Worm (Caenorhabditis elegans) whole organism, late embryonic: ENCODE results near the gene dos-2.

Experiments used
- C08G9.2 ChIP-seq: sonication (generic microtip); optimal IDR thresholded peaks from 2 replicates; lab custom pipeline; 2016; ENCODE audit warnings: mild to moderate bottlenecking, missing genetic modification characterization, moderate library complexity, missing compliant biosample characterization
- C38D4.7 ChIP-seq: fragments of 200-800 bp; sonication (Bioruptor generic); optimal IDR thresholded peaks from 2 replicates; lab custom pipeline; 2018; ENCODE audit warnings: mild to moderate bottlenecking, missing genetic modification characterization, moderate library complexity, missing compliant biosample characterization
- F13H6.1 ChIP-seq: sonication (generic microtip); optimal IDR thresholded peaks from 2 replicates; lab custom pipeline; 2016; ENCODE audit warnings: missing genetic modification characterization, missing compliant biosample characterization
- K02D7.2 ChIP-seq: sonication (generic microtip); optimal IDR thresholded peaks from 2 replicates; lab custom pipeline; 2017; ENCODE audit warnings: mild to moderate bottlenecking, missing genetic modification characterization, missing compliant biosample characterization
- Y22D7AL.16 ChIP-seq: sonication (generic microtip); optimal IDR thresholded peaks from 2 replicates; lab custom pipeline; 2016; ENCODE audit warnings: missing genetic modification characterization, missing compliant biosample characterization
- ahr-1 ChIP-seq: sonication (generic microtip); optimal IDR thresholded peaks from 2 replicates; lab custom pipeline; 2016; ENCODE audit warnings: missing genetic modification characterization, missing compliant biosample characterization
- ceh-2 ChIP-seq: sonication (generic microtip); optimal IDR thresholded peaks from 2 replicates; lab custom pipeline; 2016; ENCODE audit warnings: missing genotype, missing genetic modification characterization, missing compliant biosample characterization
- ceh-22 ChIP-seq: sonication (generic microtip); optimal IDR thresholded peaks from 2 replicates; lab custom pipeline; 2017; ENCODE audit warnings: missing biosample characterization, missing genetic modification characterization
- ceh-34 ChIP-seq: sonication (generic microtip); optimal IDR thresholded peaks from 2 replicates; lab custom pipeline; 2016; ENCODE audit warnings: mild to moderate bottlenecking, missing genetic modification characterization, missing compliant biosample characterization
- ceh-45 ChIP-seq: fragments of 200-800 bp; sonication (Bioruptor generic); IDR thresholded peaks from 2 replicates; pipeline ENCODE4 v1.3.6; 2022; ENCODE audit warnings: missing genetic modification reagents, missing genetic modification characterization, missing compliant biosample characterization
- ceh-48 ChIP-seq: sonication (generic microtip); optimal IDR thresholded peaks from 2 replicates; lab custom pipeline; 2016; ENCODE audit warnings: missing genetic modification characterization, inconsistent platforms, missing compliant biosample characterization
- che-1 ChIP-seq: sonication (generic microtip); optimal IDR thresholded peaks from 2 replicates; lab custom pipeline; 2016; ENCODE audit warnings: mild to moderate bottlenecking, missing genetic modification characterization, missing compliant biosample characterization
- dmd-4 ChIP-seq: sonication (generic microtip); optimal IDR thresholded peaks from 2 replicates; lab custom pipeline; 2016; ENCODE audit warnings: borderline replicate concordance, missing genetic modification characterization, missing compliant biosample characterization
- dve-1 ChIP-seq: sonication (generic microtip); optimal IDR thresholded peaks from 2 replicates; lab custom pipeline; 2017; ENCODE audit warnings: antibody characterized with exemption, mild to moderate bottlenecking, missing genetic modification characterization, missing compliant biosample characterization
- elt-2 ChIP-seq: sonication (generic microtip); optimal IDR thresholded peaks from 2 replicates; lab custom pipeline; 2016; ENCODE audit warnings: missing genetic modification reagents, missing genetic modification characterization, missing compliant biosample characterization
- ets-4 ChIP-seq: sonication (generic microtip); optimal IDR thresholded peaks from 2 replicates; lab custom pipeline; 2016; ENCODE audit warnings: missing genetic modification characterization, missing compliant biosample characterization
- fkh-10 ChIP-seq: fragments of 150-350 bp; optimal IDR thresholded peaks from 2 replicates; lab custom pipeline; 2014; ENCODE audit warnings: missing biosample characterization, missing genetic modification reagents, missing genetic modification characterization
- hlh-13 ChIP-seq: fragments of 200-800 bp; sonication (Bioruptor generic); optimal IDR thresholded peaks from 2 replicates; lab custom pipeline; 2018; ENCODE audit warnings: mild to moderate bottlenecking, missing genetic modification characterization, missing compliant biosample characterization
- hlh-30 ChIP-seq: sonication (generic microtip); optimal IDR thresholded peaks from 2 replicates; lab custom pipeline; 2017; ENCODE audit warnings: antibody characterized with exemption, missing genetic modification characterization, missing compliant biosample characterization; ENCODE audit not compliant: insufficient read depth
- hlh-6 ChIP-seq: sonication (generic microtip); optimal IDR thresholded peaks from 2 replicates; lab custom pipeline; 2016; ENCODE audit warnings: missing genotype, missing genetic modification characterization, missing compliant biosample characterization
- lim-6 ChIP-seq: sonication (generic microtip); optimal IDR thresholded peaks from 2 replicates; lab custom pipeline; 2016; ENCODE audit warnings: missing genetic modification characterization, missing compliant biosample characterization
- nfya-1 ChIP-seq: sonication (generic microtip); optimal IDR thresholded peaks from 2 replicates; lab custom pipeline; 2017; ENCODE audit warnings: missing genetic modification characterization, mild to moderate bottlenecking, missing compliant biosample characterization, antibody characterized with exemption, moderate library complexity
- nhr-232 ChIP-seq: sonication (generic microtip); optimal IDR thresholded peaks from 2 replicates; lab custom pipeline; 2016; ENCODE audit warnings: missing genetic modification characterization, missing compliant biosample characterization
- odd-2 ChIP-seq: sonication (generic microtip); optimal IDR thresholded peaks from 2 replicates; lab custom pipeline; 2017; ENCODE audit warnings: antibody characterized with exemption, mild to moderate bottlenecking, missing genetic modification characterization, missing compliant biosample characterization
- pag-3 ChIP-seq: sonication (generic microtip); optimal IDR thresholded peaks from 2 replicates; lab custom pipeline; 2016; ENCODE audit warnings: missing compliant biosample characterization, missing genetic modification characterization, borderline replicate concordance
- pat-9 ChIP-seq: fragments of 200-800 bp; sonication (Bioruptor generic); optimal IDR thresholded peaks from 2 replicates; lab custom pipeline; 2018; ENCODE audit warnings: mild to moderate bottlenecking, missing genetic modification characterization, moderate library complexity, missing compliant biosample characterization
- pax-1 ChIP-seq: fragments of 150-350 bp; optimal IDR thresholded peaks from 2 replicates; lab custom pipeline; 2014; ENCODE audit warnings: missing biosample characterization, missing genetic modification characterization
- pha-4 ChIP-seq: fragments of 150-350 bp; optimal IDR thresholded peaks from 2 replicates; lab custom pipeline; 2018; ENCODE audit warnings: missing biosample characterization, missing genetic modification reagents, missing genetic modification characterization
- sdc-2 ChIP-seq: sonication (generic microtip); optimal IDR thresholded peaks from 2 replicates; lab custom pipeline; 2016; ENCODE audit warnings: missing genotype, missing genetic modification characterization, missing compliant biosample characterization
- sox-2 ChIP-seq: fragments of 200-800 bp; sonication (Bioruptor generic); IDR thresholded peaks from 2 replicates; pipeline ENCODE4 v1.3.6; 2022; ENCODE audit warnings: missing genetic modification reagents, missing genetic modification characterization, missing compliant biosample characterization
- sox-4 ChIP-seq: sonication (generic microtip); optimal IDR thresholded peaks from 2 replicates; lab custom pipeline; 2017; ENCODE audit warnings: mild to moderate bottlenecking, missing genetic modification characterization, inconsistent platforms, missing compliant biosample characterization
- syd-9 ChIP-seq: sonication (generic microtip); optimal IDR thresholded peaks from 2 replicates; lab custom pipeline; 2016; ENCODE audit warnings: mild to moderate bottlenecking, missing genetic modification characterization, moderate library complexity, missing compliant biosample characterization
- tbx-2 ChIP-seq: sonication (generic microtip); optimal IDR thresholded peaks from 2 replicates; lab custom pipeline; 2016; ENCODE audit warnings: missing genetic modification characterization, missing compliant biosample characterization
- unc-55 ChIP-seq: sonication (generic microtip); optimal IDR thresholded peaks from 2 replicates; lab custom pipeline; 2017; ENCODE audit warnings: missing biosample characterization, missing genetic modification reagents, missing genetic modification characterization

The dos-2 gene

DNA sequence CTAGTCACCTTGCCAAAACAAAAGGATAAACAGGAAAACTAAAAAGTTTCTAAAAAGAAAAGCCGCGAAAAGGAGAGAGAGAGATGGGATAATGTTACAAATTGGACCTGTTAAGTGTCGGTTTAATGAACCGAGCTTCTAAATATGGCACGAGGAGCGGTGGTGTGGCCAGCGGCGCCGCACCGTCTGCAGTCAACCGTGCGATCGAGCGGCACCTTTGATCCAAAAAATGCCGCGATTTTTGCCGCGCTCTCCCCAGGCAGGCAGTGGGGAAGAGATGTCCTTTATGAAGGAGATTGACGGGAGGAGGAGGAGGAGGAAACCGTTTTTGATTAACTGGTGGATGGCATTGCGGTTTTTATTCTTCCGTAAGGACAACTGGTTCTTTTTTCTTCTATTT lies 4.3 kb downstream of the dos-2 start:
- TF ChIP-seq dmd-4 (tag; lab: Kevin White, UChicago) (no peak), tbx-2 (no peak), ceh-34 (tag; lab: Kevin White, UChicago) (no peak), ceh-2 (tag; lab: Kevin White, UChicago) (no peak), lim-6 (no peak), odd-2 (tag; lab: Kevin White, UChicago) (no peak), pat-9 (tag; lab: Kevin White, UChicago) (no peak), C38D4.7 (GFP tag; lab: Kevin White, UChicago) (no peak), sdc-2 (tag; lab: Kevin White, UChicago) (no peak), sox-4 (no peak), Y22D7AL.16 (tag; lab: Kevin White, UChicago) (no peak), nhr-232 (tag; lab: Kevin White, UChicago) (no peak), hlh-30 (tag; lab: Kevin White, UChicago) (no peak), unc-55 (GFP tag; lab: Kevin White, UChicago) (no peak), sox-2 (GFP tag; lab: Robert Waterston, UW) (no peak), K02D7.2 (tag; lab: Kevin White, UChicago) (no peak)

- TF ChIP-seq hlh-6 (tag; lab: Kevin White, UChicago) (no peak), nfya-1 (peak; percentile 58), lim-6 (no peak), F13H6.1 (tag; lab: Kevin White, UChicago) (no peak)
Observed at ce11 chrII:3982313-3982712, 6.3 kb downstream of the dos-2 start, which contains the start of gene lin-31. lin-31 (plus strand) TSS chrII:3982549.

ce11 chrII:3984242-3984641 lies 8.2 kb downstream of the dos-2 start:
- TF ChIP-seq dve-1 (peak; percentile 51), ceh-22 (no peak)
- TF ChIP-seq, all 69 proteins: peak for 1

ce11 chrII:3986906-3987305 lies 10.9 kb downstream of the dos-2 start, which contains the start of gene K10G6.5:
K10G6.5 (plus strand) TSS chrII:3987250.
- no peak for TF ChIP-seq Y22D7AL.16 (tag; lab: Kevin White, UChicago)
- no peak for TF ChIP-seq unc-55 (GFP tag; lab: Kevin White, UChicago)
- no peak for TF ChIP-seq ets-4 (tag; lab: Kevin White, UChicago)
- no peak for TF ChIP-seq ceh-45
- TF ChIP-seq ceh-48 (tag; lab: Kevin White, UChicago) = no peak
- no peak for TF ChIP-seq hlh-13 (GFP tag; lab: Kevin White, UChicago)
- TF ChIP-seq pat-9 (tag; lab: Kevin White, UChicago) = no peak

- TF ChIP-seq ahr-1 = no peak
- TF ChIP-seq elt-2 (tag; lab: Kevin White, UChicago) = peak; percentile 63
Observed at ce11 chrII:3989627-3990367, 13.8 kb downstream of the dos-2 start, which contains the start of gene Y14H12A.2. Y14H12A.2 (minus strand) TSS chrII:3989677.

DNA sequence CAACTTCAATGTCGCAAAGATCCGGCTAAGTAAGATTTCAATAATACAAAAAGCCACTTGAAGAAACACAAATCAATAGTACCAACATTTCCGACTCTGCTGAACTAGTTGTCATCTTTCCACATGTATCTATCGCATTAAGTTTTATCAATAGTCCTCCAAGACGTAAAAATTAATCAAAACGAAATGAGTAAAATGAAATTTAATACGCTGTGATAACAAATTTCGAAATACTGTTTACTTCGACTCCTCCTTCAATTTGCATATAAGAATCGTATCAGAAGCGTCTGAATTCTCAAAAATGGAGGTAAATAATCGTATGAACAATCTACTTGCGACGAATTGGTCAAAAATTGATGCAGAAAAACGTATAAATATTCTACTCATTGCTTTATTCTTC lies 14.7 kb downstream of the dos-2 start:
- TF ChIP-seq pag-3 (no peak), pha-4 (tag; lab: Kevin White, UChicago) (no peak), syd-9 (tag; lab: Kevin White, UChicago) (no peak), dve-1 (no peak), che-1 (tag; lab: Kevin White, UChicago) (no peak), nfya-1 (no peak), sox-4 (no peak), fkh-10 (GFP tag; lab: Kevin White, UChicago) (no peak), pax-1 (tag; lab: Kevin White, UChicago) (no peak), dmd-4 (tag; lab: Kevin White, UChicago) (no peak), pat-9 (tag; lab: Kevin White, UChicago) (no peak), hlh-6 (tag; lab: Kevin White, UChicago) (no peak), lim-6 (no peak), C08G9.2 (no peak)
